Fruit fly (Drosophila melanogaster) Kc167 (cell line): ENCODE data around the gene CG18262.

Experiments used
- Myc ChIP-seq: fragments of >200 bp; optimal IDR thresholded peaks from 2 replicates; lab custom pipeline; 2017; ENCODE audit warnings: missing external identifiers
- Sin3A ChIP-seq: fragments of >200 bp; optimal IDR thresholded peaks from 2 replicates; lab custom pipeline; 2018; ENCODE audit warnings: missing external identifiers
- insv ChIP-seq: fragments of >200 bp; optimal IDR thresholded peaks from 3 replicates; lab custom pipeline; 2018; ENCODE audit warnings: missing external identifiers
- psq ChIP-seq: fragments of >200 bp; optimal IDR thresholded peaks from 2 replicates; lab custom pipeline; 2017; ENCODE audit warnings: missing external identifiers
- ttk ChIP-seq: sonication (Bioruptor generic); optimal IDR thresholded peaks from 2 replicates; lab custom pipeline; 2017; ENCODE audit warnings: missing external identifiers

dm6 chrX:8176291-8177029, 23.7 kb downstream of the CG18262 start:
- no peak for TF ChIP-seq insv (lab: Kevin White, UChicago)
- no peak for TF ChIP-seq ttk (lab: Kevin White, UChicago)
- no peak for TF ChIP-seq psq
- no peak for TF ChIP-seq Myc
- no peak for TF ChIP-seq Sin3A
